Fruit fly (Drosophila melanogaster) Kc167 (cell line): ENCODE results near the gene TwdlR.

ENCODE experiments used
- Myc ChIP-seq: fragments of >200 bp; optimal IDR thresholded peaks from 2 replicates; lab custom pipeline; 2017; ENCODE audit warnings: missing external identifiers
- Sin3A ChIP-seq: fragments of >200 bp; optimal IDR thresholded peaks from 2 replicates; lab custom pipeline; 2018; ENCODE audit warnings: missing external identifiers
- h ChIP-seq: fragments of >200 bp; optimal IDR thresholded peaks from 3 replicates; lab custom pipeline; 2018; ENCODE audit warnings: missing external identifiers
- insv ChIP-seq: fragments of >200 bp; optimal IDR thresholded peaks from 3 replicates; lab custom pipeline; 2018; ENCODE audit warnings: missing external identifiers
- psq ChIP-seq: fragments of >200 bp; optimal IDR thresholded peaks from 2 replicates; lab custom pipeline; 2017; ENCODE audit warnings: missing external identifiers
- ttk ChIP-seq: sonication (Bioruptor generic); optimal IDR thresholded peaks from 2 replicates; lab custom pipeline; 2017; ENCODE audit warnings: missing external identifiers

DNA sequence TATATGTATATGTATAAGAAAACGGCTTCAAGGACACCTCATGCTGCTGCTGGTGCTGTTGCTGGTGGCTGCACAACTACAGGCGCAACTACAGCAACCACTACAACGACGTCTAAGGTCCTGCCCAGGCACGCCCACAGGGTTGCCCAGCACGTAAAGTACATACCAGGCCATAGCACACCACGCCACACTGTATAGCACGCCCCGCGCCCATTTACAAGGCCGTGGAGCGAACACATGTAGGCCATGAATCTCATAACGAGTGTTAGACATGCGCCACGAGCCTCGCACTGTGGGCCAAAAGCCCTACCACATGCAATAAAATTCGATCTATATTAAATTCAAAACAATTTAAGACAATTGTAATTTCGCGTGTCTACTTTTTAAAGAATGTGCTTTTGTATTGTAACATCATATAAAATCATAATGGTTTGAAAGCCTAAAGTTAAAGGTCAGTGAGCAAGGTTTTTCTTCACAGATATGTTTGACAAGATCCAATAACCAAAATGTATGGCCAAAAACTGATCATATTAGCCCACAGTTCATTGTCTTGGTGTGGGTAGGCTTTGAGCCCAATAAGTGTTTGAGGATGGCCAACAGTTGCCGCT lies 36.9 kb downstream of the TwdlR start:
- TF ChIP-seq h (lab: Kevin White, UChicago), result no peak
- TF ChIP-seq ttk (lab: Kevin White, UChicago), result no peak
- no peak for TF ChIP-seq Sin3A
- no peak for TF ChIP-seq psq
- no peak for TF ChIP-seq Myc (lab: Kevin White, UChicago)
- no peak for TF ChIP-seq insv (lab: Kevin White, UChicago)
